Worm (Caenorhabditis elegans) whole organism, L4 larva: Measurements from ENCODE around the gene try-3.

ENCODE experiments used
- aha-1 ChIP-seq: fragments of 150-350 bp; peaks from one replicate; lab custom pipeline; 2014; ENCODE audit warnings: missing biosample characterization, missing genetic modification characterization
- ceh-44 ChIP-seq: fragments of 200-800 bp; sonication (Bioruptor generic); IDR thresholded peaks from 2 replicates; pipeline ENCODE4 v1.3.6; 2022; ENCODE audit warnings: missing genetic modification reagents, missing genetic modification characterization, missing compliant biosample characterization
- lsy-2 ChIP-seq, 2 experiments: fragments of 150-350 bp in 1 of 2; sonication (generic microtip) in 1 of 2; optimal IDR thresholded peaks; 2 replicates each; lab custom pipeline; 2014 to 2017; ENCODE audit warnings: missing biosample characterization in 2 of 2, missing genetic modification characterization in 2 of 2
- mdl-1 ChIP-seq, 2 experiments: fragments of 150-350 bp in 1 of 2; sonication (generic microtip) in 1 of 2; optimal IDR thresholded peaks; 2 replicates each; lab custom pipeline; 2014 to 2017; ENCODE audit warnings: missing biosample characterization in 2 of 2, missing genetic modification characterization in 2 of 2
- saeg-2 ChIP-seq: fragments of 200-800 bp; sonication (Bioruptor generic); IDR thresholded peaks from 2 replicates; pipeline ENCODE4 v1.3.6; 2022; ENCODE audit warnings: missing genetic modification reagents, missing genetic modification characterization, missing compliant biosample characterization
- unc-62 ChIP-seq, 3 experiments: fragments of 150-350 bp in 1 of 3; sonication (generic microtip); optimal IDR thresholded peaks in 2 of 3; peaks in 1 of 3; 1 replicate in 1 of 3; 2 replicates in 2 of 3; lab custom pipeline; 2014 to 2017; ENCODE audit warnings: missing biosample characterization in 3 of 3, missing genetic modification characterization in 3 of 3, missing genetic modification reagents in 3 of 3, missing genotype in 1 of 3
- vab-7 ChIP-seq: fragments of 200-800 bp; sonication (Bioruptor generic); IDR thresholded peaks from 2 replicates; pipeline ENCODE4 v1.3.6; 2022; ENCODE audit warnings: missing genetic modification reagents, missing genetic modification characterization, missing compliant biosample characterization
- zag-1 ChIP-seq: fragments of 150-350 bp; optimal IDR thresholded peaks from 2 replicates; lab custom pipeline; 2014; ENCODE audit warnings: missing biosample characterization, missing genetic modification characterization

ce11 chrIV:6575959-6576727 is 19.2 kb downstream of the try-3 start:
- TF ChIP-seq mdl-1 (tag; optimal IDR thresholded peaks at IDR 0.05; lab: Kevin White, UChicago) (no peak), unc-62 (GFP tag; optimal IDR thresholded peaks at IDR 0.05 in 1 of 2; lab: Kevin White, UChicago) (peak in 1 of 2 experiments; percentile 55), unc-62 (tag; optimal IDR thresholded peaks at IDR 0.05; lab: Kevin White, UChicago) (no peak), ceh-44 (GFP tag; lab: Robert Waterston, UW) (no peak), zag-1 (tag; lab: Kevin White, UChicago) (no peak), vab-7 (GFP tag; lab: Robert Waterston, UW) (no peak), saeg-2 (GFP tag; lab: Robert Waterston, UW) (no peak), lsy-2 (tag; optimal IDR thresholded peaks at IDR 0.05; lab: Kevin White, UChicago) (no peak), aha-1 (peak; percentile 69)
